Worm (Caenorhabditis elegans) whole organism, young adult: Measurements from ENCODE around the gene C30F2.4.

Experiments
- F10E7.11 ChIP-seq: sonication (generic microtip); optimal IDR thresholded peaks from 2 replicates; lab custom pipeline; 2017; ENCODE audit warnings: mild to moderate bottlenecking, missing genetic modification characterization, moderate library complexity, missing compliant biosample characterization
- K11D2.4 ChIP-seq: fragments of 200-800 bp; sonication (Bioruptor generic); IDR thresholded peaks from 2 replicates; pipeline ENCODE4 v1.3.6; 2022; ENCODE audit warnings: missing genetic modification reagents, missing genetic modification characterization, missing compliant biosample characterization
- atf-7 ChIP-seq: sonication (generic microtip); optimal IDR thresholded peaks from 2 replicates; lab custom pipeline; 2017; ENCODE audit warnings: mild to moderate bottlenecking, missing genetic modification characterization, missing compliant biosample characterization
- cebp-1 ChIP-seq, 2 experiments: fragments of 200-800 bp in 1 of 2; sonication (Bioruptor generic) in 1 of 2; sonication (generic microtip) in 1 of 2; IDR thresholded peaks in 1 of 2; optimal IDR thresholded peaks in 1 of 2; 2 replicates each; pipeline versions ENCODE4 v1.3.6 to Lab custom; 2017 to 2022; ENCODE audit warnings: missing compliant biosample characterization in 2 of 2, missing genetic modification characterization in 2 of 2, mild to moderate bottlenecking in 1 of 2, missing genetic modification reagents in 1 of 2, moderate library complexity in 1 of 2
- ceh-27 ChIP-seq: fragments of 200-800 bp; sonication (Bioruptor generic); optimal IDR thresholded peaks from 2 replicates; lab custom pipeline; 2018; ENCODE audit warnings: mild to moderate bottlenecking, missing genetic modification characterization, moderate library complexity, missing compliant biosample characterization
- chd-7 ChIP-seq: sonication (generic microtip); optimal IDR thresholded peaks from 2 replicates; lab custom pipeline; 2016; ENCODE audit warnings: mild to moderate bottlenecking, missing genetic modification characterization, moderate library complexity, missing compliant biosample characterization
- egrh-3 ChIP-seq: fragments of 200-800 bp; sonication (Bioruptor generic); IDR thresholded peaks from 2 replicates; pipeline ENCODE4 v1.3.6; 2022; ENCODE audit warnings: missing genetic modification reagents, missing genetic modification characterization, missing compliant biosample characterization
- hrde-1 ChIP-seq: sonication (generic microtip); optimal IDR thresholded peaks from 2 replicates; lab custom pipeline; 2016; ENCODE audit warnings: missing genetic modification characterization, mild to moderate bottlenecking, missing compliant biosample characterization, moderate library complexity, missing genotype, missing genetic modification reagents, borderline replicate concordance
- lag-1 ChIP-seq: fragments of 200-800 bp; sonication (Bioruptor generic); IDR thresholded peaks from 2 replicates; pipeline ENCODE4 v1.3.6; 2022; ENCODE audit warnings: missing genetic modification reagents, missing genetic modification characterization, missing compliant biosample characterization
- lin-40 ChIP-seq: sonication (generic microtip); optimal IDR thresholded peaks from 2 replicates; lab custom pipeline; 2016; ENCODE audit warnings: missing genetic modification characterization, mild to moderate bottlenecking, missing compliant biosample characterization, missing genotype, missing genetic modification reagents
- madf-3 ChIP-seq: fragments of 200-800 bp; sonication (Bioruptor generic); IDR thresholded peaks from 2 replicates; pipeline ENCODE4 v1.3.6; 2022; ENCODE audit warnings: missing genetic modification reagents, missing genetic modification characterization, missing compliant biosample characterization
- madf-6 ChIP-seq: fragments of 200-800 bp; sonication (Bioruptor generic); IDR thresholded peaks from 2 replicates; pipeline ENCODE4 v1.3.6; 2022; ENCODE audit warnings: missing genetic modification reagents, missing genetic modification characterization, missing compliant biosample characterization
- nfya-2 ChIP-seq: fragments of 200-800 bp; sonication (Bioruptor generic); IDR thresholded peaks from 2 replicates; pipeline ENCODE4 v1.3.6; 2022; ENCODE audit warnings: missing genetic modification reagents, missing genetic modification characterization, missing compliant biosample characterization
- nhr-80 ChIP-seq: sonication (generic microtip); optimal IDR thresholded peaks from 2 replicates; lab custom pipeline; 2016; ENCODE audit warnings: missing genetic modification characterization, missing compliant biosample characterization
- pha-4 ChIP-seq: fragments of 150-350 bp; sonication (generic microtip); optimal IDR thresholded peaks from 2 replicates; lab custom pipeline; 2014; ENCODE audit warnings: missing biosample characterization, missing genetic modification reagents, missing genetic modification characterization
- rcor-1 ChIP-seq: fragments of 200-800 bp; sonication (Bioruptor generic); IDR thresholded peaks from 2 replicates; pipeline ENCODE4 v1.3.6; 2022; ENCODE audit warnings: missing genetic modification reagents, missing genetic modification characterization, missing compliant biosample characterization
- rpc-1 ChIP-seq, 2 experiments: fragments of 150-350 bp in 1 of 2; sonication (generic microtip) in 1 of 2; optimal IDR thresholded peaks; 2 replicates each; lab custom pipeline; 2014 to 2018; ENCODE audit warnings: missing biosample characterization in 1 of 2, missing genetic modification characterization in 1 of 2, missing genetic modification reagents in 1 of 2, missing genotype in 1 of 2
- snpc-4 ChIP-seq, 5 experiments: fragments of 150-350 bp in 1 of 5; sonication (generic microtip) in 4 of 5; optimal IDR thresholded peaks; 2 replicates each; lab custom pipeline; 2014 to 2018; ENCODE audit warnings: missing genetic modification characterization in 5 of 5, missing biosample characterization in 3 of 5, antibody characterized with exemption in 2 of 5, mild to moderate bottlenecking in 2 of 5, missing compliant biosample characterization in 2 of 5, missing genotype in 2 of 5, moderate library complexity in 2 of 5, missing genetic modification reagents in 1 of 5
- zfh-2 ChIP-seq: fragments of 200-800 bp; sonication (Bioruptor generic); conservative IDR thresholded peaks from 2 replicates; pipeline ENCODE4 v1.3.6; 2022; ENCODE audit warnings: missing genetic modification reagents, missing genetic modification characterization, missing compliant biosample characterization
- ztf-22 ChIP-seq: fragments of 200-800 bp; sonication (Bioruptor generic); optimal IDR thresholded peaks from 2 replicates; lab custom pipeline; 2018; ENCODE audit warnings: mild to moderate bottlenecking, missing genetic modification characterization, moderate library complexity, missing compliant biosample characterization

Gene C30F2.4

DNA sequence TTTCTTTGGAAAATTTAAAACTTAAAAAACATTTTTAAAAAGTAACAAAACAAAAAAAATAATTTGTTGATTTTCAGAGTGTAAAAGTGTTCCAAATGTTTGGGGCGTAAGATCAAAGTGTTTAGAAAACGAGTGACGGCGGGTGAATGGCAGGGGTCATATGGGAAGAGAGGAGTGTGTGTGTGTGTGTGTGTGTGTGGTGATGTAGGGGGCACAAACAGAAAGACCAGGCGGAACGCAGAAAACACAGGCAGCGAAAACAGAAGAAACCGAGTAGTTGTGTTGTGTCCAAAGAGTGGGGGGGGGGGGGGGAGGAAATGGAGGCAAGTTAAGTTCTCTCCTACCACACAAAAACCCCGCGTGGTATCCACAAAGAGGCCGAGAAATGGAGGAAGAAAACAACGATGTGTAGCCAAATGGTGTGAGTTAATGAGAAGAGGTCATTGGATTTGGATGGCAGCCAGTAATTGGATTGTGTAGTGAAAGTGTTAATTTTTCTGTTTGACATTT, 36.1 kb downstream of the C30F2.4 start, which contains the start of gene B0395.3 (continued):
- peak; percentile 76 for TF ChIP-seq ceh-27 (GFP tag; lab: Kevin White, UChicago)
- peak; percentile 5 for TF ChIP-seq chd-7 (tag; lab: Kevin White, UChicago)
- TF ChIP-seq K11D2.4: no peak
- TF ChIP-seq rcor-1 (GFP tag; lab: Robert Waterston, UW): 0 out of 2 replicates have a peak, but pooled peaks have one; percentile 21
- TF ChIP-seq hrde-1: no peak
- TF ChIP-seq atf-7: peak; percentile 6
- no peak for TF ChIP-seq F10E7.11 (tag; lab: Kevin White, UChicago)
- peak; percentile 2 for TF ChIP-seq lin-40 (tag; lab: Kevin White, UChicago)
- TF ChIP-seq snpc-4 (GFP tag; optimal IDR thresholded peaks at IDR 0.05; lab: Kevin White, UChicago): no peak
- TF ChIP-seq snpc-4 (tag; optimal IDR thresholded peaks at IDR 0.05; lab: Kevin White, UChicago): peak in 2 of 4 experiments; percentile 4 to 6
- no peak for TF ChIP-seq rpc-1 (optimal IDR thresholded peaks at IDR 0.05; lab: Kevin White, UChicago)
- no peak for TF ChIP-seq rpc-1 (tag; optimal IDR thresholded peaks at IDR 0.05; lab: Kevin White, UChicago)
- TF ChIP-seq madf-6 (GFP tag; lab: Robert Waterston, UW): no peak
- TF ChIP-seq, all 124 proteins: peak for 26

DNA sequence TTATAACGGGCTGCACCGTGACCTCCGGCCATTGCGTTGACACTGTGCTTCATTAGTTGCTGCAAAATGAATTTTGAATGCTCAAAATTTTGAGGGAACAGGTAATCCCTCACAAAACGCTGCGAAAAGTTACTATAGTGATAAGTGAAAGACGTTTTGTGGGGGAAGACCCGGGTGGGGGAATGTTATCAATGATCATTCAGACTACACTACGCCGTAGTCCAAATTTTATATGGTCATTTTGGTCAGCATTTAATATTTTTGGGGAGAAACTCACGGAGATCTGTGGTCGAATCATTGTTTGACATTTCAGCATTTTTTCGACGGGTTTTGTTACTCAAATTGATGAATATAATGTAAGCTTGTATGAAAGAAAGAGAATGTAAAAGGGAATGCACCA, 37.2 kb downstream of the C30F2.4 start:
- peak; percentile 25 for TF ChIP-seq nhr-80 (tag; lab: Kevin White, UChicago)
- no peak for TF ChIP-seq nfya-2 (GFP tag; lab: Robert Waterston, UW)
- no peak for TF ChIP-seq pha-4 (tag; lab: Kevin White, UChicago)
- TF ChIP-seq cebp-1 (GFP tag; IDR thresholded peaks at IDR 0.05; lab: Robert Waterston, UW): no peak
- TF ChIP-seq cebp-1 (tag; optimal IDR thresholded peaks at IDR 0.05; lab: Kevin White, UChicago): peak; percentile 8

DNA sequence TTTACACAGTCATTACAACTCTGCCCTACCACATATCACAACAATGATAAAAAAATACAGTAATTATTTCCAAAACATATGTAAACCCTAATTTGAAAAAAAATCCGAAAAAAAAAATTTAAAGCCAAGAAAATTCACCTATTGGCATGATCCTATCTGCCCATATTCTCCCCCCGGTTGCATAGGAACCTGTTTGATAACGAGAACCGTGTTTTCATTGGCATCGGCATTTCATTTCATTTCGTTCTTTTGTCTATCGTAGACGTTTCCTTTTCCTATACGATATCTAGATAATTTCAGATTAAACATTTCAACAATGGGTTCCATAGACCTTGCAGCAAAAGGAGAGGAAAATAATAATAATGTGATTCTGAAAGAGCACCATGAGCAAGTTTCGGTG, 45.9 kb downstream of the C30F2.4 start, which contains the start of gene mboa-1:
mboa-1 (plus strand) TSS at position 301 of the 400 bp plus-strand sequence.
- TF ChIP-seq madf-3: no peak
- no peak for TF ChIP-seq ztf-22 (GFP tag; lab: Kevin White, UChicago)

DNA sequence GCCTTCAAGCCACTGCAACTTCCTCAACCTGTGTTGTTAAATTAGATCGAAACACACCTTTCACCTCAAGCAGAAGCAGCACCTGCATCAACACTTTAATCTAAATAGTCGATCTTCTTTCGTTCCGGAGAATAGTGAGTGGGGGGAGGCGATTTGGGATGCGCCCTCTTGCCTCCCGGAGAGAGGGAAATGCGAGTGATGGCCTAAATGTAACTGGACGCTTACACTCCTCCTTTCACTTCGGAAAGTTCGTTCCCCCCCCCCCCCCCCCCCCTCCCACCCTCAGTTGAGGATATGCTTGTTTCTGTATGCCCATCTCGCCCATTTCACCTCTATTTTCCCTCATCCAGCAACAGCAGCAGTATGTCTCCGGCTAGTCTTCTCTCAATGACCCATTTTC, 47.4 kb downstream of the C30F2.4 start:
- no peak for TF ChIP-seq lag-1 (GFP tag; lab: Robert Waterston, UW)
- TF ChIP-seq zfh-2 (GFP tag; lab: Robert Waterston, UW): peak; percentile 76
- peak; percentile 56; the same call in 1 of the 2 replicates for TF ChIP-seq egrh-3 (GFP tag; lab: Robert Waterston, UW)
- TF ChIP-seq, all 124 proteins: peak for 2
